Worm (Caenorhabditis elegans) whole organism, L2 larva: ENCODE results near the gene lpr-4.

Experiments
- C34F6.9 ChIP-seq: fragments of 150-350 bp; optimal IDR thresholded peaks from 2 replicates; lab custom pipeline; 2014; ENCODE audit warnings: missing biosample characterization, missing genetic modification characterization
- F13H6.1 ChIP-seq: sonication (generic microtip); optimal IDR thresholded peaks from 2 replicates; lab custom pipeline; 2016; ENCODE audit warnings: missing genetic modification characterization, missing compliant biosample characterization
- R02D3.7 ChIP-seq: fragments of 150-350 bp; optimal IDR thresholded peaks from 2 replicates; lab custom pipeline; 2014; ENCODE audit warnings: missing biosample characterization, missing genetic modification characterization
- Y55F3AM.14 ChIP-seq: fragments of 200-800 bp; sonication (Bioruptor generic); optimal IDR thresholded peaks from 2 replicates; lab custom pipeline; 2018; ENCODE audit warnings: mild to moderate bottlenecking, missing genetic modification characterization, missing compliant biosample characterization
- ZK546.5 ChIP-seq: sonication (generic microtip); optimal IDR thresholded peaks from 2 replicates; lab custom pipeline; 2017; ENCODE audit warnings: missing biosample characterization, missing genetic modification characterization
- alr-1 ChIP-seq: fragments of 150-350 bp; optimal IDR thresholded peaks from 2 replicates; lab custom pipeline; 2014; ENCODE audit warnings: missing biosample characterization, missing genetic modification characterization
- aly-2 ChIP-seq: fragments of 150-350 bp; optimal IDR thresholded peaks from 2 replicates; lab custom pipeline; 2014; ENCODE audit warnings: missing biosample characterization, missing genetic modification characterization
- ama-1 ChIP-seq: fragments of 150-350 bp; optimal IDR thresholded peaks from 2 replicates; lab custom pipeline; 2018; ENCODE audit warnings: inconsistent platforms
- ceh-16 ChIP-seq: fragments of 150-350 bp; optimal IDR thresholded peaks from 2 replicates; lab custom pipeline; 2014; ENCODE audit warnings: missing biosample characterization, missing genetic modification characterization
- ceh-82 ChIP-seq: fragments of 150-350 bp; optimal IDR thresholded peaks from 2 replicates; lab custom pipeline; 2014; ENCODE audit warnings: missing biosample characterization, missing genetic modification characterization
- crh-2 ChIP-seq: sonication (generic microtip); optimal IDR thresholded peaks from 2 replicates; lab custom pipeline; 2017; ENCODE audit warnings: missing biosample characterization, missing genetic modification characterization
- dmd-4 ChIP-seq: sonication (generic microtip); optimal IDR thresholded peaks from 2 replicates; lab custom pipeline; 2017; ENCODE audit warnings: missing biosample characterization, missing genetic modification characterization
- elt-1 ChIP-seq: fragments of 150-350 bp; optimal IDR thresholded peaks from 2 replicates; lab custom pipeline; 2014; ENCODE audit warnings: missing biosample characterization, missing genetic modification characterization
- fos-1 ChIP-seq: fragments of 150-350 bp; optimal IDR thresholded peaks from 2 replicates; lab custom pipeline; 2014; ENCODE audit warnings: missing biosample characterization, missing genetic modification characterization
- lin-11 ChIP-seq: fragments of 150-350 bp; sonication (generic microtip); optimal IDR thresholded peaks from 2 replicates; lab custom pipeline; 2014; ENCODE audit warnings: missing biosample characterization, missing genetic modification characterization, inconsistent platforms, mixed read lengths
- lin-13 ChIP-seq: fragments of 150-350 bp; optimal IDR thresholded peaks from 2 replicates; lab custom pipeline; 2014; ENCODE audit warnings: missing biosample characterization, missing genetic modification reagents, missing genetic modification characterization
- lin-39 ChIP-seq: fragments of 150-350 bp; optimal IDR thresholded peaks from 2 replicates; lab custom pipeline; 2014; ENCODE audit warnings: missing biosample characterization, missing genetic modification reagents, missing genetic modification characterization
- mab-5 ChIP-seq: fragments of 150-350 bp; optimal IDR thresholded peaks from 2 replicates; lab custom pipeline; 2014; ENCODE audit warnings: missing biosample characterization, missing genetic modification characterization
- mbf-1 ChIP-seq: sonication (generic microtip); optimal IDR thresholded peaks from 2 replicates; lab custom pipeline; 2017; ENCODE audit warnings: missing biosample characterization, missing genetic modification characterization
- mdl-1 ChIP-seq, 2 experiments: fragments of 150-350 bp in 1 of 2; sonication (generic microtip) in 1 of 2; optimal IDR thresholded peaks; 2 replicates each; lab custom pipeline; 2017; ENCODE audit warnings: missing biosample characterization in 2 of 2, missing genetic modification characterization in 2 of 2
- nhr-10 ChIP-seq: sonication (generic microtip); optimal IDR thresholded peaks from 2 replicates; lab custom pipeline; 2017; ENCODE audit warnings: missing biosample characterization, missing genetic modification characterization
- nhr-11 ChIP-seq: fragments of 150-350 bp; optimal IDR thresholded peaks from 2 replicates; lab custom pipeline; 2014; ENCODE audit warnings: missing biosample characterization, missing genetic modification characterization
- nhr-21 ChIP-seq: fragments of 150-350 bp; optimal IDR thresholded peaks from 2 replicates; lab custom pipeline; 2014; ENCODE audit warnings: missing biosample characterization, missing genetic modification characterization
- nhr-23 ChIP-seq: fragments of 150-350 bp; optimal IDR thresholded peaks from 2 replicates; lab custom pipeline; 2014; ENCODE audit warnings: missing biosample characterization, missing genetic modification reagents, missing genetic modification characterization
- nhr-237 ChIP-seq: fragments of 150-350 bp; optimal IDR thresholded peaks from 2 replicates; lab custom pipeline; 2014; ENCODE audit warnings: missing biosample characterization, missing genetic modification characterization
- nhr-25 ChIP-seq: fragments of 150-350 bp; sonication (generic microtip); optimal IDR thresholded peaks from 3 replicates; lab custom pipeline; 2014; ENCODE audit warnings: missing biosample characterization, missing genetic modification characterization
- nhr-77 ChIP-seq: fragments of 150-350 bp; optimal IDR thresholded peaks from 2 replicates; lab custom pipeline; 2014; ENCODE audit warnings: missing biosample characterization, missing genetic modification characterization
- skn-1 ChIP-seq: sonication (generic microtip); optimal IDR thresholded peaks from 2 replicates; lab custom pipeline; 2017; ENCODE audit warnings: missing biosample characterization, missing genetic modification characterization
- sma-3 ChIP-seq: sonication (generic microtip); optimal IDR thresholded peaks from 2 replicates; lab custom pipeline; 2016; ENCODE audit warnings: missing genetic modification reagents, missing genetic modification characterization, missing compliant biosample characterization
- sma-9 ChIP-seq, 2 experiments: fragments of 150-350 bp in 1 of 2; sonication (generic microtip) in 1 of 2; optimal IDR thresholded peaks; 2 replicates each; lab custom pipeline; 2014 to 2016; ENCODE audit warnings: missing genetic modification characterization in 2 of 2, mild to moderate bottlenecking in 1 of 2, missing biosample characterization in 1 of 2, missing compliant biosample characterization in 1 of 2, missing genetic modification reagents in 1 of 2, moderate library complexity in 1 of 2
- unc-55 ChIP-seq: fragments of 150-350 bp; sonication (generic microtip); optimal IDR thresholded peaks from 3 replicates; lab custom pipeline; 2014; ENCODE audit warnings: missing biosample characterization, missing genetic modification reagents, missing genetic modification characterization
- unc-62 ChIP-seq: fragments of 150-350 bp; optimal IDR thresholded peaks from 2 replicates; lab custom pipeline; 2014; ENCODE audit warnings: missing biosample characterization, missing genetic modification reagents, missing genetic modification characterization
- zag-1 ChIP-seq: fragments of 150-350 bp; optimal IDR thresholded peaks from 2 replicates; lab custom pipeline; 2014; ENCODE audit warnings: missing biosample characterization, missing genetic modification characterization
- ztf-1 ChIP-seq: fragments of 200-800 bp; sonication (Bioruptor generic); conservative IDR thresholded peaks from 2 replicates; pipeline ENCODE4 v1.3.6; 2022; ENCODE audit warnings: missing genetic modification characterization, missing compliant biosample characterization
- ztf-11 ChIP-seq: sonication (generic microtip); optimal IDR thresholded peaks from 2 replicates; lab custom pipeline; 2017; ENCODE audit warnings: missing biosample characterization, missing genetic modification characterization
- ztf-4 ChIP-seq: fragments of 150-350 bp; optimal IDR thresholded peaks from 2 replicates; lab custom pipeline; 2014; ENCODE audit warnings: missing biosample characterization, missing genetic modification characterization

lpr-4 gene

ce11 chrX:11097343-11097742 is 32.4 kb downstream of the lpr-4 start:
- TF ChIP-seq Y55F3AM.14 (GFP tag; lab: Kevin White, UChicago) (no peak), F13H6.1 (no peak), dmd-4 (tag; lab: Kevin White, UChicago) (no peak), unc-55 (GFP tag; lab: Kevin White, UChicago) (no peak), mab-5 (no peak), fos-1 (tag; lab: Kevin White, UChicago) (no peak), ceh-16 (tag; lab: Kevin White, UChicago) (no peak), lin-13 (GFP tag; lab: Kevin White, UChicago) (no peak), nhr-21 (tag; lab: Kevin White, UChicago) (no peak), skn-1 (tag; lab: Kevin White, UChicago) (no peak), aly-2 (no peak), lin-39 (tag; lab: Kevin White, UChicago) (no peak), nhr-11 (tag; lab: Kevin White, UChicago) (no peak), zag-1 (tag; lab: Kevin White, UChicago) (no peak), nhr-25 (tag; lab: Kevin White, UChicago) (no peak), mdl-1 (tag; optimal IDR thresholded peaks at IDR 0.05; lab: Kevin White, UChicago) (no peak), ZK546.5 (tag; lab: Kevin White, UChicago) (no peak), alr-1 (tag; lab: Kevin White, UChicago) (no peak), ztf-4 (tag; lab: Kevin White, UChicago) (no peak)

ce11 chrX:11098086-11098485 is 33.2 kb downstream of the lpr-4 start, which contains the start of gene W02H3.3:
Gene W02H3.3, minus strand, starts transcription at chrX:11098186.
- TF ChIP-seq dmd-4 (tag; lab: Kevin White, UChicago): no peak
- TF ChIP-seq crh-2 (tag; lab: Kevin White, UChicago): no peak
- no peak for TF ChIP-seq lin-13 (GFP tag; lab: Kevin White, UChicago)
- TF ChIP-seq nhr-21 (tag; lab: Kevin White, UChicago): no peak
- TF ChIP-seq nhr-10: no peak
- no peak for TF ChIP-seq nhr-237 (tag; lab: Kevin White, UChicago)
- no peak for TF ChIP-seq ceh-82
- no peak for TF ChIP-seq ama-1

ce11 chrX:11103173-11103572 is 38.2 kb downstream of the lpr-4 start:
- TF ChIP-seq lin-11 (no peak), ztf-11 (tag; lab: Kevin White, UChicago) (no peak), sma-3 (GFP tag; lab: Kevin White, UChicago) (no peak), unc-62 (GFP tag; lab: Kevin White, UChicago) (no peak), nhr-11 (tag; lab: Kevin White, UChicago) (no peak), mab-5 (no peak), ceh-82 (no peak), ama-1 (no peak), C34F6.9 (tag; lab: Kevin White, UChicago) (no peak), sma-9 (GFP tag; optimal IDR thresholded peaks at IDR 0.05; lab: Kevin White, UChicago) (no peak), sma-9 (tag; optimal IDR thresholded peaks at IDR 0.05; lab: Kevin White, UChicago) (no peak), elt-1 (tag; lab: Kevin White, UChicago) (no peak), lin-39 (tag; lab: Kevin White, UChicago) (no peak), R02D3.7 (no peak), nhr-77 (tag; lab: Kevin White, UChicago) (no peak), ztf-1 (GFP tag; lab: Robert Waterston, UW) (no peak), zag-1 (tag; lab: Kevin White, UChicago) (no peak), nhr-23 (tag; lab: Kevin White, UChicago) (no peak), mbf-1 (no peak)

ce11 chrX:11104883-11105629 is 40.1 kb downstream of the lpr-4 start, which contains the start of gene W02H3.1:
Gene W02H3.1, minus strand, starts transcription at chrX:11105460.
- peak; percentile 81 for TF ChIP-seq fos-1 (tag; lab: Kevin White, UChicago)
- TF ChIP-seq alr-1 (tag; lab: Kevin White, UChicago): no peak
